Fruit fly (Drosophila melanogaster) whole organism, wandering third instar larva: ENCODE data around the gene CG14518.

Experiments used
- Dfd ChIP-seq: fragments of >200 bp; optimal IDR thresholded peaks from 2 replicates; lab custom pipeline; 2017; ENCODE audit warnings: missing biosample characterization, missing genetic modification characterization
- Jra ChIP-seq: sonication (Bioruptor generic); optimal IDR thresholded peaks from 2 replicates; lab custom pipeline; 2016; ENCODE audit warnings: missing biosample characterization, missing genetic modification characterization
- dmrt93B ChIP-seq: fragments of 200-800 bp; sonication (Bioruptor generic); optimal IDR thresholded peaks from 2 replicates; lab custom pipeline; 2018; ENCODE audit warnings: missing biosample characterization, mild to moderate bottlenecking, missing genetic modification characterization
- jim ChIP-seq: fragments of 175-275, 200-325 bp; sonication (Bioruptor generic); optimal IDR thresholded peaks from 2 replicates; lab custom pipeline; 2016; ENCODE audit warnings: missing biosample characterization, mild to moderate bottlenecking, missing genetic modification characterization
- psq ChIP-seq: fragments of 200-800 bp; sonication (Bioruptor generic); optimal IDR thresholded peaks from 3 replicates; lab custom pipeline; 2017; ENCODE audit warnings: missing biosample characterization, mild to moderate bottlenecking, missing genetic modification characterization, moderate library complexity
- tai ChIP-seq: sonication (Bioruptor generic); optimal IDR thresholded peaks from 2 replicates; lab custom pipeline; 2016; ENCODE audit warnings: missing biosample characterization, missing genetic modification characterization
- woc ChIP-seq: sonication (Bioruptor generic); optimal IDR thresholded peaks from 2 replicates; lab custom pipeline; 2016; ENCODE audit warnings: missing biosample characterization, mild to moderate bottlenecking, missing genetic modification characterization

dm6 chr3R:29063207-29063920 is 38.6 kb downstream of the CG14518 start:
- TF ChIP-seq tai (GFP tag; lab: Kevin White, UChicago) (no peak), woc (GFP tag; lab: Kevin White, UChicago) (peak; percentile 73), dmrt93B (GFP tag; lab: Kevin White, UChicago) (peak; percentile 74), Dfd (no peak), jim (GFP tag; lab: Kevin White, UChicago) (peak; percentile 87), Jra (GFP tag; lab: Kevin White, UChicago) (peak; percentile 59), psq (GFP tag; lab: Kevin White, UChicago) (peak; percentile 84)
